Worm (Caenorhabditis elegans) whole organism, L1 larva: ENCODE results near the gene ztf-22.

Experiments
- C16A3.4 ChIP-seq: fragments of 150-350 bp; optimal IDR thresholded peaks from 2 replicates; lab custom pipeline; 2014; ENCODE audit warnings: missing biosample characterization, missing genetic modification characterization
- F16B12.6 ChIP-seq: fragments of 150-350 bp; optimal IDR thresholded peaks from 2 replicates; lab custom pipeline; 2014; ENCODE audit warnings: missing biosample characterization, missing genetic modification characterization
- aha-1 ChIP-seq: fragments of 150-350 bp; optimal IDR thresholded peaks from 2 replicates; lab custom pipeline; 2014; ENCODE audit warnings: missing biosample characterization, missing genetic modification characterization
- alr-1 ChIP-seq: fragments of 200-800 bp; sonication (Bioruptor generic); optimal IDR thresholded peaks from 2 replicates; lab custom pipeline; 2018; ENCODE audit warnings: borderline replicate concordance, mild to moderate bottlenecking, missing genetic modification characterization, missing compliant biosample characterization
- aly-2 ChIP-seq: fragments of 150-350 bp; optimal IDR thresholded peaks from 2 replicates; lab custom pipeline; 2014; ENCODE audit warnings: missing biosample characterization, missing genetic modification characterization
- ama-1 ChIP-seq: fragments of 150-350 bp; optimal IDR thresholded peaks from 2 replicates; lab custom pipeline; 2014
- blmp-1 ChIP-seq: fragments of 150-350 bp; optimal IDR thresholded peaks from 2 replicates; lab custom pipeline; 2014; ENCODE audit warnings: missing biosample characterization, missing genetic modification characterization
- ceh-82 ChIP-seq, 3 experiments: fragments of 150-350 bp in 1 of 3; sonication (generic microtip) in 2 of 3; optimal IDR thresholded peaks; 2 replicates each; lab custom pipeline; 2014 to 2017; ENCODE audit warnings: missing biosample characterization in 3 of 3, missing genetic modification characterization in 3 of 3
- ceh-88 ChIP-seq: fragments of 200-800 bp; sonication (Bioruptor generic); IDR thresholded peaks from 2 replicates; pipeline ENCODE4 v1.3.6; 2022; ENCODE audit warnings: missing genetic modification characterization, missing compliant biosample characterization
- ceh-90 ChIP-seq: sonication (generic microtip); optimal IDR thresholded peaks from 2 replicates; lab custom pipeline; 2016; ENCODE audit warnings: missing genetic modification characterization, missing compliant biosample characterization
- ces-1 ChIP-seq: fragments of 150-350 bp; optimal IDR thresholded peaks from 2 replicates; lab custom pipeline; 2014; ENCODE audit warnings: missing biosample characterization, missing genetic modification reagents, missing genetic modification characterization
- efl-1 ChIP-seq, 4 experiments: fragments of 150-350 bp; optimal IDR thresholded peaks in 3 of 4; peaks in 1 of 4; 1 replicate in 1 of 4; 2 replicates in 3 of 4; lab custom pipeline; 2014; ENCODE audit warnings: missing biosample characterization in 2 of 4, missing genetic modification characterization in 2 of 4, missing genetic modification reagents in 2 of 4
- egl-13 ChIP-seq: sonication (generic microtip); optimal IDR thresholded peaks from 2 replicates; lab custom pipeline; 2016; ENCODE audit warnings: missing genotype, missing genetic modification reagents, missing genetic modification characterization, missing compliant biosample characterization
- egl-27 ChIP-seq, 2 experiments: fragments of 150-350 bp in 1 of 2; sonication (generic microtip); optimal IDR thresholded peaks; 3 replicates each; lab custom pipeline; 2017 to 2018; ENCODE audit warnings: missing biosample characterization in 2 of 2, missing genetic modification characterization in 2 of 2, missing genetic modification reagents in 2 of 2
- elt-2 ChIP-seq: sonication (generic microtip); optimal IDR thresholded peaks from 2 replicates; lab custom pipeline; 2016; ENCODE audit warnings: missing genetic modification characterization, mild to moderate bottlenecking, inconsistent platforms, missing compliant biosample characterization, missing genetic modification reagents
- fkh-10 ChIP-seq: sonication (generic microtip); optimal IDR thresholded peaks from 2 replicates; lab custom pipeline; 2017; ENCODE audit warnings: missing biosample characterization, missing genetic modification reagents, missing genetic modification characterization
- fkh-8 ChIP-seq: sonication (generic microtip); optimal IDR thresholded peaks from 2 replicates; lab custom pipeline; 2016; ENCODE audit warnings: mild to moderate bottlenecking, missing genetic modification characterization, missing compliant biosample characterization
- fos-1 ChIP-seq: fragments of 150-350 bp; optimal IDR thresholded peaks from 2 replicates; lab custom pipeline; 2014; ENCODE audit warnings: missing biosample characterization, missing genetic modification characterization
- hlh-17 ChIP-seq: fragments of 200-800 bp; sonication (Bioruptor generic); optimal IDR thresholded peaks from 2 replicates; lab custom pipeline; 2018; ENCODE audit warnings: missing genetic modification characterization, mild to moderate bottlenecking, missing compliant biosample characterization, moderate library complexity, borderline replicate concordance
- hlh-4 ChIP-seq: sonication (generic microtip); optimal IDR thresholded peaks from 2 replicates; lab custom pipeline; 2016; ENCODE audit warnings: mild to moderate bottlenecking, missing genetic modification characterization, missing compliant biosample characterization
- hpl-2 ChIP-seq: fragments of 150-350 bp; optimal IDR thresholded peaks from 2 replicates; lab custom pipeline; 2014; ENCODE audit warnings: missing biosample characterization, missing genetic modification reagents, missing genetic modification characterization
- irx-1 ChIP-seq: sonication (generic microtip); optimal IDR thresholded peaks from 2 replicates; lab custom pipeline; 2016; ENCODE audit warnings: missing genetic modification characterization, missing compliant biosample characterization
- lin-13 ChIP-seq: fragments of 150-350 bp; optimal IDR thresholded peaks from 2 replicates; lab custom pipeline; 2014; ENCODE audit warnings: missing biosample characterization, missing genetic modification reagents, missing genetic modification characterization
- lin-14 ChIP-seq: fragments of 200-800 bp; sonication (Bioruptor generic); optimal IDR thresholded peaks from 2 replicates; lab custom pipeline; 2018; ENCODE audit warnings: mild to moderate bottlenecking, missing genetic modification characterization, moderate library complexity, missing compliant biosample characterization
- lin-35 ChIP-seq, 2 experiments: fragments of 150-350 bp; optimal IDR thresholded peaks; 2 replicates each; lab custom pipeline; 2014; ENCODE audit warnings: missing biosample characterization in 2 of 2, missing genetic modification characterization in 2 of 2, missing genetic modification reagents in 2 of 2
- lin-39 ChIP-seq: fragments of 150-350 bp; optimal IDR thresholded peaks from 2 replicates; lab custom pipeline; 2014; ENCODE audit warnings: missing biosample characterization, missing genetic modification reagents, missing genetic modification characterization
- lsy-2 ChIP-seq, 2 experiments: fragments of 150-350 bp; optimal IDR thresholded peaks; 2 replicates each; lab custom pipeline; 2014; ENCODE audit warnings: missing biosample characterization in 2 of 2, missing genetic modification characterization in 2 of 2
- mef-2 ChIP-seq: fragments of 150-350 bp; optimal IDR thresholded peaks from 2 replicates; lab custom pipeline; 2014; ENCODE audit warnings: missing biosample characterization, missing genetic modification characterization
- mep-1 ChIP-seq: fragments of 150-350 bp; optimal IDR thresholded peaks from 2 replicates; lab custom pipeline; 2014; ENCODE audit warnings: missing biosample characterization, missing genetic modification characterization
- nhr-19 ChIP-seq: fragments of 200-800 bp; sonication (Bioruptor generic); conservative IDR thresholded peaks from 2 replicates; pipeline ENCODE4 v1.3.6; 2022; ENCODE audit warnings: missing genetic modification characterization, missing compliant biosample characterization
- nhr-237 ChIP-seq: fragments of 150-350 bp; optimal IDR thresholded peaks from 2 replicates; lab custom pipeline; 2014; ENCODE audit warnings: missing biosample characterization, missing genetic modification characterization
- nhr-28 ChIP-seq: fragments of 150-350 bp; optimal IDR thresholded peaks from 2 replicates; lab custom pipeline; 2014; ENCODE audit warnings: missing biosample characterization, missing genetic modification characterization
- nhr-71 ChIP-seq: sonication (generic microtip); optimal IDR thresholded peaks from 2 replicates; lab custom pipeline; 2016; ENCODE audit warnings: mild to moderate bottlenecking, missing genetic modification characterization, moderate library complexity, missing compliant biosample characterization
- nhr-76 ChIP-seq: sonication (generic microtip); optimal IDR thresholded peaks from 2 replicates; lab custom pipeline; 2017; ENCODE audit warnings: missing biosample characterization, missing genetic modification characterization
- nhr-85 ChIP-seq: sonication (generic microtip); peaks from one replicate; lab custom pipeline; 2016; ENCODE audit warnings: missing genetic modification characterization, inconsistent platforms, missing compliant biosample characterization
- nhr-90 ChIP-seq: sonication (generic microtip); optimal IDR thresholded peaks from 2 replicates; lab custom pipeline; 2016; ENCODE audit warnings: mild to moderate bottlenecking, missing genetic modification characterization, missing compliant biosample characterization; ENCODE audit not compliant: poor library complexity
- pag-3 ChIP-seq: sonication (generic microtip); optimal IDR thresholded peaks from 2 replicates; lab custom pipeline; 2017; ENCODE audit warnings: missing genetic modification characterization, mild to moderate bottlenecking, missing compliant biosample characterization, antibody characterized with exemption, borderline replicate concordance; ENCODE audit not compliant: insufficient read depth
- pax-3 ChIP-seq: fragments of 200-800 bp; sonication (Bioruptor generic); optimal IDR thresholded peaks from 2 replicates; lab custom pipeline; 2018; ENCODE audit warnings: mild to moderate bottlenecking, missing genetic modification characterization, moderate library complexity, missing compliant biosample characterization
- snpc-4 ChIP-seq: fragments of 150-350 bp; optimal IDR thresholded peaks from 2 replicates; lab custom pipeline; 2014; ENCODE audit warnings: missing biosample characterization, missing genetic modification characterization
- snu-23 ChIP-seq: sonication (generic microtip); optimal IDR thresholded peaks from 2 replicates; lab custom pipeline; 2016; ENCODE audit warnings: missing genetic modification characterization, missing compliant biosample characterization
- sox-4 ChIP-seq: sonication (generic microtip); optimal IDR thresholded peaks from 2 replicates; lab custom pipeline; 2016; ENCODE audit warnings: missing genetic modification characterization, missing compliant biosample characterization
- sptf-1 ChIP-seq: fragments of 150-350 bp; optimal IDR thresholded peaks from 2 replicates; lab custom pipeline; 2014; ENCODE audit warnings: missing biosample characterization, missing genetic modification characterization
- sup-37 ChIP-seq: fragments of 200-800 bp; sonication (Bioruptor generic); optimal IDR thresholded peaks from 2 replicates; lab custom pipeline; 2018; ENCODE audit warnings: mild to moderate bottlenecking, missing genetic modification characterization, missing compliant biosample characterization
- swsn-7 ChIP-seq: sonication (generic microtip); optimal IDR thresholded peaks from 2 replicates; lab custom pipeline; 2016; ENCODE audit warnings: missing genetic modification characterization, missing compliant biosample characterization
- tbx-2 ChIP-seq: sonication (generic microtip); optimal IDR thresholded peaks from 2 replicates; lab custom pipeline; 2016; ENCODE audit warnings: missing genetic modification characterization, missing compliant biosample characterization
- tlp-1 ChIP-seq: fragments of 150-350 bp; optimal IDR thresholded peaks from 2 replicates; lab custom pipeline; 2014; ENCODE audit warnings: missing biosample characterization, missing genetic modification characterization
- unc-62 ChIP-seq: fragments of 150-350 bp; optimal IDR thresholded peaks from 2 replicates; lab custom pipeline; 2014; ENCODE audit warnings: missing biosample characterization, missing genetic modification reagents, missing genetic modification characterization
- unc-86 ChIP-seq: sonication (generic microtip); optimal IDR thresholded peaks from 2 replicates; lab custom pipeline; 2016; ENCODE audit warnings: missing genetic modification characterization, missing compliant biosample characterization
- unc-98 ChIP-seq: fragments of 200-800 bp; sonication (Bioruptor generic); IDR thresholded peaks from 2 replicates; pipeline ENCODE4 v1.3.6; 2022; ENCODE audit warnings: missing genetic modification characterization, missing compliant biosample characterization
- zag-1 ChIP-seq: fragments of 150-350 bp; optimal IDR thresholded peaks from 2 replicates; lab custom pipeline; 2014; ENCODE audit warnings: missing biosample characterization, missing genetic modification characterization
- ztf-11 ChIP-seq, 2 experiments: sonication (generic microtip); optimal IDR thresholded peaks; 2 replicates each; lab custom pipeline; 2016 to 2017; ENCODE audit warnings: missing genetic modification characterization in 2 of 2, missing biosample characterization in 1 of 2, missing compliant biosample characterization in 1 of 2

The ztf-22 gene

ce11 chrII:13292913-13293312, 7.3 kb upstream of the ztf-22 start (continued):
- no peak for TF ChIP-seq egl-27 (tag; optimal IDR thresholded peaks at IDR 0.05; lab: Kevin White, UChicago)
- peak; percentile 42 for TF ChIP-seq snu-23 (GFP tag; lab: Kevin White, UChicago)
- no peak for TF ChIP-seq unc-86 (tag; lab: Kevin White, UChicago)
- TF ChIP-seq nhr-71 (tag; lab: Kevin White, UChicago), result peak; percentile 69
- TF ChIP-seq zag-1 (tag; lab: Kevin White, UChicago), result no peak
- TF ChIP-seq fkh-8 (tag; lab: Kevin White, UChicago), result no peak
- no peak for TF ChIP-seq ama-1 (lab: Kevin White, UChicago)
- no peak for TF ChIP-seq sup-37 (GFP tag; lab: Kevin White, UChicago)
- TF ChIP-seq aha-1, result no peak
- peak; percentile 2 for TF ChIP-seq fos-1 (tag; lab: Kevin White, UChicago)
- TF ChIP-seq mef-2 (tag; lab: Kevin White, UChicago), result no peak
- no peak for TF ChIP-seq pag-3 (tag; lab: Kevin White, UChicago)
- TF ChIP-seq irx-1 (tag; lab: Kevin White, UChicago), result no peak
- TF ChIP-seq nhr-76 (tag; lab: Kevin White, UChicago), result no peak
- TF ChIP-seq tlp-1 (tag; lab: Kevin White, UChicago), result no peak
- no peak for TF ChIP-seq alr-1
- TF ChIP-seq lin-35 (GFP tag; optimal IDR thresholded peaks at IDR 0.05; lab: Kevin White, UChicago), result peak in 1 of 2 experiments; percentile 35
- no peak for TF ChIP-seq pax-3
- no peak for TF ChIP-seq unc-62 (GFP tag; lab: Kevin White, UChicago)
- TF ChIP-seq ceh-90 (tag; lab: Kevin White, UChicago), result no peak
- TF ChIP-seq ztf-11 (tag; optimal IDR thresholded peaks at IDR 0.05; lab: Kevin White, UChicago), result no peak
- TF ChIP-seq mep-1 (tag; lab: Kevin White, UChicago), result no peak
- TF ChIP-seq sox-4 (tag; lab: Kevin White, UChicago), result no peak
- TF ChIP-seq ces-1 (GFP tag; lab: Kevin White, UChicago), result no peak
- no peak for TF ChIP-seq snpc-4 (tag; lab: Kevin White, UChicago)
- no peak for TF ChIP-seq lin-39 (tag; lab: Kevin White, UChicago)
- TF ChIP-seq C16A3.4 (tag; lab: Kevin White, UChicago), result no peak
- peak; percentile 78 for TF ChIP-seq blmp-1 (tag; lab: Kevin White, UChicago)
- peak; percentile 15 for TF ChIP-seq nhr-90 (tag; lab: Kevin White, UChicago)
- no peak for TF ChIP-seq F16B12.6 (tag; lab: Kevin White, UChicago)
- TF ChIP-seq unc-98 (GFP tag; lab: Robert Waterston, UW), result no peak
- TF ChIP-seq aly-2, result no peak

- no peak for TF ChIP-seq egl-13 (tag; lab: Kevin White, UChicago)
- TF ChIP-seq lsy-2 (tag; optimal IDR thresholded peaks at IDR 0.05; lab: Kevin White, UChicago), result peak; percentile 42 to 73
- TF ChIP-seq sptf-1, result no peak
- no peak for TF ChIP-seq nhr-28
- TF ChIP-seq elt-2, result no peak
- TF ChIP-seq ceh-88 (GFP tag; lab: Robert Waterston, UW), result peak; percentile 70
- peak; percentile 57 for TF ChIP-seq hpl-2
- TF ChIP-seq blmp-1 (tag; lab: Kevin White, UChicago), result peak; percentile 68
- TF ChIP-seq nhr-237 (tag; lab: Kevin White, UChicago), result peak; percentile 59
- TF ChIP-seq nhr-71 (tag; lab: Kevin White, UChicago), result peak; percentile 93
- no peak for TF ChIP-seq fos-1 (tag; lab: Kevin White, UChicago)
- no peak for TF ChIP-seq hlh-4
- TF ChIP-seq fkh-10 (GFP tag; lab: Kevin White, UChicago), result no peak
- TF ChIP-seq tbx-2 (tag; lab: Kevin White, UChicago), result peak; percentile 78
- peak; percentile 99 for TF ChIP-seq nhr-85
- peak; percentile 79 for TF ChIP-seq swsn-7 (tag; lab: Kevin White, UChicago)
- TF ChIP-seq irx-1 (tag; lab: Kevin White, UChicago), result peak; percentile 45
- TF ChIP-seq ama-1 (lab: Kevin White, UChicago), result peak; percentile 95
- no peak for TF ChIP-seq pax-3
- peak in 1 of 3 experiments; percentile 34 for TF ChIP-seq ceh-82 (tag; optimal IDR thresholded peaks at IDR 0.05; lab: Kevin White, UChicago)
- peak; percentile 79 for TF ChIP-seq nhr-19 (GFP tag; lab: Robert Waterston, UW)
- TF ChIP-seq lin-13 (GFP tag; lab: Kevin White, UChicago), result no peak
- peak; percentile 7 to 40 for TF ChIP-seq efl-1 (optimal IDR thresholded peaks at IDR 0.05; lab: Kevin White, UChicago)
- TF ChIP-seq efl-1 (GFP tag; optimal IDR thresholded peaks at IDR 0.05 in 1 of 2; lab: Kevin White, UChicago), result peak in 1 of 2 experiments; percentile 94
- TF ChIP-seq lin-14 (GFP tag; lab: Kevin White, UChicago), result peak; percentile 96
- TF ChIP-seq hlh-17 (GFP tag; lab: Kevin White, UChicago), result no peak
Measured at ce11 chrII:13291406-13292124, 5.9 kb upstream of the ztf-22 start.
